Fruit fly (Drosophila melanogaster) whole organism, embryonic: ENCODE data around the gene ClpP.

ENCODE experiments used
- Blimp-1 ChIP-seq: fragments of 200-800 bp; sonication (Bioruptor generic); optimal IDR thresholded peaks from 3 replicates; lab custom pipeline; 2018; ENCODE audit warnings: missing biosample characterization, missing genetic modification characterization, mild to moderate bottlenecking, moderate library complexity, missing genetic modification reagents
- CG10267 ChIP-seq: fragments of 200-800 bp; sonication (Bioruptor generic); optimal IDR thresholded peaks from 2 replicates; lab custom pipeline; 2018; ENCODE audit warnings: missing biosample characterization, mild to moderate bottlenecking, missing genetic modification characterization, moderate library complexity
- CG10654 ChIP-seq: fragments of 200-800 bp; sonication (Bioruptor generic); optimal IDR thresholded peaks from 2 replicates; lab custom pipeline; 2016; ENCODE audit warnings: missing biosample characterization, missing genetic modification characterization
- CG13287 ChIP-seq: fragments of 200-800 bp; sonication (Bioruptor generic); IDR thresholded peaks from 2 replicates; pipeline ENCODE4 v1.3.6; 2022; ENCODE audit warnings: missing biosample characterization, missing genetic modification characterization; ENCODE audit not compliant: partially characterized antibody
- CG13424 ChIP-seq: fragments of 200-800 bp; sonication (Bioruptor generic); optimal IDR thresholded peaks from 2 replicates; lab custom pipeline; 2019; ENCODE audit warnings: missing biosample characterization, mild to moderate bottlenecking, missing genetic modification characterization, moderate library complexity
- CG16779 ChIP-seq: fragments of 200-800 bp; sonication (Bioruptor generic); IDR thresholded peaks from 2 replicates; pipeline ENCODE4 v1.3.6; 2022; ENCODE audit warnings: missing biosample characterization, missing genetic modification characterization
- CG17328 ChIP-seq: fragments of 200-800 bp; sonication (Bioruptor generic); IDR thresholded peaks from 2 replicates; pipeline ENCODE4 v1.3.6; 2022; ENCODE audit warnings: missing biosample characterization, missing genetic modification characterization
- CG18476 ChIP-seq: fragments of 200-800 bp; sonication (Bioruptor generic); optimal IDR thresholded peaks from 2 replicates; lab custom pipeline; 2016; ENCODE audit warnings: missing biosample characterization, mild to moderate bottlenecking, missing genetic modification characterization
- CG2199 ChIP-seq: fragments of 200-800 bp; sonication (Bioruptor generic); IDR thresholded peaks from 3 replicates; pipeline ENCODE4 v1.3.6; 2022; ENCODE audit warnings: missing biosample characterization, missing genetic modification characterization
- CG31441 ChIP-seq: fragments of 200-800 bp; sonication (Bioruptor generic); IDR thresholded peaks from 2 replicates; pipeline ENCODE4 v1.3.6; 2022; ENCODE audit warnings: missing biosample characterization, missing genetic modification characterization
- CG34224 ChIP-seq: fragments of 200-800 bp; sonication (Bioruptor generic); IDR thresholded peaks from 3 replicates; pipeline ENCODE4 v1.3.6; 2022; ENCODE audit warnings: missing biosample characterization, missing genetic modification characterization; ENCODE audit not compliant: partially characterized antibody
- CG4282 ChIP-seq: fragments of 200-800 bp; sonication (Bioruptor generic); optimal IDR thresholded peaks from 2 replicates; lab custom pipeline; 2016; ENCODE audit warnings: missing biosample characterization, missing genetic modification characterization
- CG4617 ChIP-seq: fragments of 200-800 bp; sonication (Bioruptor generic); optimal IDR thresholded peaks from 3 replicates; lab custom pipeline; 2016; ENCODE audit warnings: missing biosample characterization, missing genetic modification characterization, borderline replicate concordance
- CG6765 ChIP-seq: fragments of 200-800 bp; sonication (Bioruptor generic); optimal IDR thresholded peaks from 3 replicates; lab custom pipeline; 2017; ENCODE audit warnings: missing biosample characterization, mild to moderate bottlenecking, missing genetic modification characterization
- CG6854 ChIP-seq: fragments of 200-800 bp; sonication (Bioruptor generic); optimal IDR thresholded peaks from 3 replicates; lab custom pipeline; 2017; ENCODE audit warnings: missing biosample characterization, mild to moderate bottlenecking, missing genetic modification characterization
- CG7372 ChIP-seq: fragments of 200-800 bp; sonication (Bioruptor generic); IDR thresholded peaks from 2 replicates; pipeline ENCODE4 v1.3.6; 2022; ENCODE audit warnings: missing biosample characterization, missing genetic modification characterization
- CG7556 ChIP-seq: fragments of 200-800 bp; sonication (Bioruptor generic); optimal IDR thresholded peaks from 2 replicates; lab custom pipeline; 2017; ENCODE audit warnings: missing biosample characterization, mild to moderate bottlenecking, missing genetic modification characterization
- CG9609 ChIP-seq: fragments of 200-800 bp; sonication (Bioruptor generic); optimal IDR thresholded peaks from 3 replicates; lab custom pipeline; 2016; ENCODE audit warnings: missing biosample characterization, missing genetic modification characterization
- Chrac-16 ChIP-seq: fragments of 200-800 bp; sonication (Bioruptor generic); optimal IDR thresholded peaks from 3 replicates; lab custom pipeline; 2016; ENCODE audit warnings: missing biosample characterization, missing genetic modification characterization
- Deaf1 ChIP-seq: fragments of 200-800 bp; optimal IDR thresholded peaks from 3 replicates; lab custom pipeline; 2019; ENCODE audit warnings: missing biosample characterization, mild to moderate bottlenecking, missing genetic modification characterization, moderate library complexity
- Dek ChIP-seq: fragments of 200-800 bp; sonication (Bioruptor generic); optimal IDR thresholded peaks from 3 replicates; lab custom pipeline; 2019; ENCODE audit warnings: missing biosample characterization, mild to moderate bottlenecking, missing genetic modification characterization, moderate library complexity
- Fer3 ChIP-seq: fragments of 200-800 bp; sonication (Bioruptor generic); optimal IDR thresholded peaks from 2 replicates; lab custom pipeline; 2018; ENCODE audit warnings: missing biosample characterization, mild to moderate bottlenecking, missing genetic modification characterization, moderate library complexity
- Gug ChIP-seq: fragments of 200-800 bp; sonication (Bioruptor generic); IDR thresholded peaks from 4 replicates; pipeline ENCODE4 v1.3.6; 2022; ENCODE audit warnings: missing biosample characterization, missing genetic modification characterization
- HmgD ChIP-seq: fragments of 200-800 bp; sonication (Bioruptor generic); optimal IDR thresholded peaks from 3 replicates; lab custom pipeline; 2016; ENCODE audit warnings: missing biosample characterization, missing genetic modification characterization
- Hr51 ChIP-seq, 2 experiments: fragments of 200-800 bp; sonication (Bioruptor generic); optimal IDR thresholded peaks; 2 replicates in 1 of 2; 3 replicates in 1 of 2; lab custom pipeline; 2016 to 2018; ENCODE audit warnings: missing biosample characterization in 2 of 2, missing genetic modification characterization in 2 of 2, mild to moderate bottlenecking in 1 of 2, moderate library complexity in 1 of 2
- Max ChIP-seq: fragments of 200-800 bp; sonication (Bioruptor generic); optimal IDR thresholded peaks from 2 replicates; lab custom pipeline; 2016; ENCODE audit warnings: missing biosample characterization, mild to moderate bottlenecking, missing genetic modification characterization
- Pdp1 ChIP-seq, 2 experiments: fragments of 200-800 bp; sonication (Bioruptor generic); optimal IDR thresholded peaks; 3 replicates each; lab custom pipeline; 2016; ENCODE audit warnings: missing biosample characterization in 2 of 2, missing genetic modification characterization in 2 of 2, mild to moderate bottlenecking in 1 of 2, moderate library complexity in 1 of 2
- Ravus ChIP-seq: fragments of 200-800 bp; sonication (Bioruptor generic); IDR thresholded peaks from 2 replicates; pipeline ENCODE4 v1.3.6; 2022; ENCODE audit warnings: missing biosample characterization, missing genetic modification characterization
- Stat92E ChIP-seq, 3 experiments: fragments of >200 bp in 2 of 3; fragments of 200-800 bp in 1 of 3; sonication (Bioruptor generic) in 1 of 3; optimal IDR thresholded peaks; 2 replicates each; lab custom pipeline; 2017 to 2019; ENCODE audit warnings: missing biosample characterization in 3 of 3, missing genetic modification characterization in 3 of 3, mild to moderate bottlenecking in 1 of 3, moderate library complexity in 1 of 3
- bab2 ChIP-seq: fragments of 200-800 bp; sonication (Bioruptor generic); optimal IDR thresholded peaks from 2 replicates; lab custom pipeline; 2016; ENCODE audit warnings: missing biosample characterization, missing genetic modification characterization
- chn ChIP-seq: fragments of 200-800 bp; sonication (Bioruptor generic); optimal IDR thresholded peaks from 2 replicates; lab custom pipeline; 2016; ENCODE audit warnings: missing biosample characterization, missing genetic modification characterization
- ci ChIP-seq: fragments of 200-800 bp; sonication (Bioruptor generic); IDR thresholded peaks from 3 replicates; pipeline ENCODE4 v1.3.6; 2022; ENCODE audit warnings: missing biosample characterization, missing genetic modification characterization
- dmrt11E ChIP-seq: fragments of 200-800 bp; sonication (Bioruptor generic); optimal IDR thresholded peaks from 3 replicates; lab custom pipeline; 2018; ENCODE audit warnings: missing biosample characterization, mild to moderate bottlenecking, missing genetic modification characterization, moderate library complexity
- emc ChIP-seq: fragments of 200-800 bp; sonication (Bioruptor generic); optimal IDR thresholded peaks from 2 replicates; lab custom pipeline; 2016; ENCODE audit warnings: missing biosample characterization, missing genetic modification characterization
- exex ChIP-seq: fragments of 200-800 bp; sonication (Bioruptor generic); optimal IDR thresholded peaks from 4 replicates; lab custom pipeline; 2018; ENCODE audit warnings: missing biosample characterization, mild to moderate bottlenecking, missing genetic modification characterization, moderate library complexity
- eyg ChIP-seq: fragments of 200-800 bp; sonication (Bioruptor generic); optimal IDR thresholded peaks from 3 replicates; lab custom pipeline; 2016; ENCODE audit warnings: missing biosample characterization, missing genetic modification characterization
- grn ChIP-seq: fragments of 200-800 bp; sonication (Bioruptor generic); optimal IDR thresholded peaks from 3 replicates; lab custom pipeline; 2017; ENCODE audit warnings: missing biosample characterization, missing genetic modification characterization
- hb ChIP-seq: fragments of 200-800 bp; sonication (Bioruptor generic); IDR thresholded peaks from 3 replicates; pipeline ENCODE4 v1.3.6; 2022; ENCODE audit warnings: missing biosample characterization, missing genetic modification characterization; ENCODE audit not compliant: partially characterized antibody
- kah ChIP-seq: fragments of 200-800 bp; sonication (Bioruptor generic); optimal IDR thresholded peaks from 2 replicates; lab custom pipeline; 2018; ENCODE audit warnings: missing biosample characterization, mild to moderate bottlenecking, missing genetic modification characterization
- nerfin-1 ChIP-seq: fragments of 200-800 bp; sonication (Bioruptor generic); optimal IDR thresholded peaks from 3 replicates; lab custom pipeline; 2019; ENCODE audit warnings: missing biosample characterization, mild to moderate bottlenecking, missing genetic modification characterization, moderate library complexity
- onecut ChIP-seq: fragments of 200-800 bp; sonication (Bioruptor generic); IDR thresholded peaks from 2 replicates; pipeline ENCODE4 v1.3.6; 2022; ENCODE audit warnings: missing biosample characterization, missing genetic modification characterization
- pfk ChIP-seq: fragments of 200-800 bp; sonication (Bioruptor generic); optimal IDR thresholded peaks from 2 replicates; lab custom pipeline; 2018; ENCODE audit warnings: missing biosample characterization, mild to moderate bottlenecking, missing genetic modification characterization, moderate library complexity
- pita ChIP-seq: fragments of 200-800 bp; sonication (Bioruptor generic); optimal IDR thresholded peaks from 2 replicates; lab custom pipeline; 2017; ENCODE audit warnings: missing biosample characterization, mild to moderate bottlenecking, missing genetic modification characterization
- pnt ChIP-seq: fragments of 200-800 bp; sonication (Bioruptor generic); optimal IDR thresholded peaks from 3 replicates; lab custom pipeline; 2016; ENCODE audit warnings: missing biosample characterization, missing genetic modification characterization
- prd ChIP-seq, 3 experiments: fragments of >200 bp in 2 of 3; fragments of 200-800 bp in 1 of 3; sonication (Bioruptor generic) in 1 of 3; optimal IDR thresholded peaks in 2 of 3; IDR thresholded peaks in 1 of 3; 2 replicates in 2 of 3; 3 replicates in 1 of 3; pipeline versions ENCODE4 v1.3.6 to Lab custom; 2017 to 2022; ENCODE audit warnings: missing biosample characterization in 1 of 3, missing genetic modification characterization in 1 of 3
- pum ChIP-seq: fragments of 200-800 bp; sonication (Bioruptor generic); optimal IDR thresholded peaks from 2 replicates; lab custom pipeline; 2016; ENCODE audit warnings: missing biosample characterization, missing genetic modification characterization
- vfl ChIP-seq: fragments of 200-800 bp; sonication (Bioruptor generic); optimal IDR thresholded peaks from 2 replicates; lab custom pipeline; 2016; ENCODE audit warnings: missing biosample characterization, missing genetic modification characterization

ClpP gene

DNA sequence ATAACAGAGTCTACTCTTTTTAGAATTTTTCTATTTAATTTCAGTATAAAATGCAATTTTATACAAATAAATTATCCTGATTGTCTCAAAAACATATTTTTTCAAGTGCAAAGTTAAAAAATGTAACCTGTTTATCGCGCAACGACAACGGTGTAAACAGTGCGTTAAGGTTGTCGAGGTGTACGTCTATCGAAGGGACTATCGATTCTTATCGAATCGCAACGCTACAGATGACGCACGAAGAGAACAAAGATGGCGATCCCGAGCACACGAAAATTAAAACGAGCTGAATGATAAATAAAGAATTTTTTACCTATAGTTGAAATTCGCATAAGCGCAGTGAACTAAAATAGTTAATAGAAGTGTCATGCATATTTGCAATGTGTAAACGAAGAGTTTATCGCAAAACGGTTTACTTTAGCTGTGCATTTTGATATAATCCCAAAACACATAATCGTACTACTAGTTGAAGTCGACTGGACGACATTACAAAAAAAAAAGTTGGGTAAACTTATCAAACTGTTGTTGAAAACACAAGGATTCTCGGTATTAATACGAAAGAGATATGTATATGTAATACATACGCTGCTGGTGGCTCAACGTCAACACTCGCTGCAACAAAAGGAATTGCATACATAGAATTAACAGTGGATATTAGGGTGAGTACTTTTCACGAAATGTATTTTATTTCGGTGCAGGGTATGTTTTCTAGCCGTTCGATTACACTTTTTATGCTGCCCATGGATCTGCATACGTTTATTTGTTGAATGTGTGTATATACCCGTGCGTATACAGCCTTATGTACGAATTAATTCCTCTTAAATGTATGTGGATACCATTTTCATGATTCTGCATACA is 31.5 kb downstream of the ClpP start, which contains the start of gene da (continued):
- TF ChIP-seq Stat92E (GFP tag; optimal IDR thresholded peaks at IDR 0.05; lab: Kevin White, UChicago) (no peak), CG18476 (GFP tag; lab: Kevin White, UChicago) (peak; percentile 44), chn (GFP tag; lab: Kevin White, UChicago) (peak; percentile 46), pita (GFP tag; lab: Kevin White, UChicago) (no peak), Ravus (GFP tag; lab: Robert Waterston, UW) (no peak), ci (peak; percentile 81; the same call in 2 of the 3 replicates), kah (peak; percentile 7), grn (peak; percentile 34), CG6854 (peak; percentile 38), CG17328 (GFP tag; lab: Robert Waterston, UW) (peak; percentile 55), Pdp1 (GFP tag; optimal IDR thresholded peaks at IDR 0.05; lab: Kevin White, UChicago) (peak; percentile 33 to 69), CG9609 (GFP tag; lab: Kevin White, UChicago) (peak; percentile 56), CG10267 (tag; lab: Kevin White, UChicago) (peak; percentile 64), Gug (GFP tag; lab: Robert Waterston, UW) (peak; percentile 62; the same call in 3 of the 4 replicates), eyg (no peak), exex (tag; lab: Kevin White, UChicago) (no peak), CG2199 (GFP tag; lab: Robert Waterston, UW) (0 out of 3 replicates have a peak, but pooled peaks have one; percentile 68), CG13424 (tag; lab: Kevin White, UChicago) (peak; percentile 64), prd (optimal IDR thresholded peaks at IDR 0.05; lab: Kevin White, UChicago) (no peak), prd (GFP tag; IDR thresholded peaks at IDR 0.05; lab: Robert Waterston, UW) (peak; percentile 74), pum (GFP tag; lab: Kevin White, UChicago) (peak; percentile 56), pfk (GFP tag; lab: Kevin White, UChicago) (peak; percentile 86), Hr51 (GFP tag; optimal IDR thresholded peaks at IDR 0.05; lab: Kevin White, UChicago) (peak; percentile 39 to 46), CG16779 (no peak), Max (GFP tag; lab: Kevin White, UChicago) (peak; percentile 5), CG13287 (GFP tag; lab: Robert Waterston, UW) (peak; percentile 64), nerfin-1 (tag; lab: Kevin White, UChicago) (peak; percentile 31), CG4282 (peak; percentile 46), HmgD (GFP tag; lab: Kevin White, UChicago) (peak; percentile 53), onecut (GFP tag; lab: Robert Waterston, UW) (peak; percentile 49), vfl (GFP tag; lab: Kevin White, UChicago) (peak; percentile 53), CG7372 (GFP tag; lab: Robert Waterston, UW) (0 out of 2 replicates have a peak, but pooled peaks have one; percentile 29), bab2 (GFP tag; lab: Kevin White, UChicago) (no peak), Blimp-1 (GFP tag; lab: Kevin White, UChicago) (no peak), CG4617 (GFP tag; lab: Kevin White, UChicago) (peak; percentile 49), CG34224 (peak; percentile 68), Deaf1 (peak; percentile 98), Dek (tag; lab: Kevin White, UChicago) (peak; percentile 65), hb (no peak), CG6765 (GFP tag; lab: Kevin White, UChicago) (peak; percentile 25), pnt (GFP tag; lab: Kevin White, UChicago) (peak; percentile 26), emc (GFP tag; lab: Kevin White, UChicago) (peak; percentile 20), Chrac-16 (GFP tag; lab: Kevin White, UChicago) (peak; percentile 56), Fer3 (tag; lab: Kevin White, UChicago) (peak; percentile 65), CG31441 (GFP tag; lab: Robert Waterston, UW) (peak; percentile 53; the same call in 1 of the 2 replicates), dmrt11E (tag; lab: Kevin White, UChicago) (peak; percentile 65), CG7556 (peak; percentile 25), CG10654 (GFP tag; lab: Kevin White, UChicago) (peak; percentile 64)
